Worm (Caenorhabditis elegans): Measurements from ENCODE around the gene T05C1.1.

The T05C1.1 gene

DNA sequence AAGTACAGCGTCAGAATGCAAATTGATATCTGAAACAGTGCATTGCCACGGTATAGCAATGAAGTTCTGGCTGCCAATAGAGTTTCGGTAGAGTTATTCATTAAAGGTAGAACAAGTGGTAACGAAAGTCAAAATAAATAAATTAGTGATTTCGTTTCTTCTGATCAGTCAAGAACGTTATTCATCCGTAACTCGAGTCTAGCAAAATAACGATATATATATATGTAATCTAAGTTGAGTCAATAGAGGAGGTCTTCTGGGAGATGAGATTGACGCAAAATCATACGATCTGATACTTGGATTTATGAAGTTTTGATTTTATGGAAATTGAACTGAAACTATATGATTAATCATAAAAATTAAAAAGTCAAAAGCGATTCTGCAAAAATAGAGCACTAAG is 49.4 kb downstream of the T05C1.1 start, which contains the start of gene sra-35:
Gene sra-35, minus strand, starts transcription at position 101 of the 400 bp plus-strand sequence.
- TF ChIP-seq skn-1 (tag; optimal IDR thresholded peaks at IDR 0.05) (no peak), mdl-1 (tag; optimal IDR thresholded peaks at IDR 0.05) (no peak), dmd-4 (tag; optimal IDR thresholded peaks at IDR 0.05) (no peak), C34F6.9 (tag; optimal IDR thresholded peaks at IDR 0.05) (no peak)

Data from whole organism, L2 larva.